Fruit fly (Drosophila melanogaster) whole organism, larva: Measurements from ENCODE around the gene CG32284.

Experiments used
- noc ChIP-seq: fragments of 200-800 bp; sonication (Bioruptor generic); optimal IDR thresholded peaks from 3 replicates; lab custom pipeline; 2019; ENCODE audit warnings: missing biosample characterization, mild to moderate bottlenecking, missing genetic modification characterization, moderate library complexity

CG32284 gene

DNA sequence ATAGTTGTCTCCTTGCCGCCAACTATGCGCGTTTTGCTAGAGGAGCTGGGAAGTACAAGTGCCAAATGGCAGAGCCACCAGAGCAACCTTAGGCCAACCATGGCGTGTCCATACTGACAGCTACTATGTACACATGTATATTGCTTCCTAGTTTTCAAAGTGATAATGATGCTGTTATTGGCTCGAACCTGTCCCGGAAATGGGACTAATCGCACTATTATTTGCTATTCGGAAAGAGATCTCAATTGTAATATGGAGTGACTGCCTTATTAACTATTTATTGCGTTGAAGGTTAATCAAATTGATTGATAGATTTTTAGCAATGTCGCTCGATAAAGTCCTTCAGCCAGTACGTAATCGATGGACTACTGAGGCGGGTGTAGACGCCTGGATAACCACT, 17.9 kb downstream of the CG32284 start, which contains the start of gene CG33159:
CG33159 (minus strand) TSS at position 101 of the 400 bp plus-strand sequence.
- TF ChIP-seq noc, result no peak

DNA sequence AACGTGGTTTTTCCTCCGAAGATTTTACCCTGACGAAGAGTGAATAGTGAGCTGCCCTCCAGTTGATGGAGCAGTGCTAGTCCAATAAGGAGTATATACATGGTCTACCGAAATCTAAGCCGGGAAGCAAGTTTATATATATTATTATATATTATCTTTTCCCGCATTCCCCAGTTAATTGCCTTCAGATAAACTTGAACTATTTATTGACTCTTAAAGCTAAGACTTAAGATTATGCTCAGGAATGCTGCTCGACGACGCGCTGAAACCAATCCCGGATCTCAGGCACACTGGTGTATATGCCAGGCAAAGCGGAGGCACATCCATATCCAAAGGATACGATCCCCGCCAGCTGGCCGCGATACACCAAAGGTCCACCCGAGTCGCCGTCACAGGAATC, 18.9 kb downstream of the CG32284 start, which contains the start of gene CG32277:
CG32277 (minus strand) TSS at position 101 of the 400 bp plus-strand sequence.
- TF ChIP-seq noc, result no peak

DNA sequence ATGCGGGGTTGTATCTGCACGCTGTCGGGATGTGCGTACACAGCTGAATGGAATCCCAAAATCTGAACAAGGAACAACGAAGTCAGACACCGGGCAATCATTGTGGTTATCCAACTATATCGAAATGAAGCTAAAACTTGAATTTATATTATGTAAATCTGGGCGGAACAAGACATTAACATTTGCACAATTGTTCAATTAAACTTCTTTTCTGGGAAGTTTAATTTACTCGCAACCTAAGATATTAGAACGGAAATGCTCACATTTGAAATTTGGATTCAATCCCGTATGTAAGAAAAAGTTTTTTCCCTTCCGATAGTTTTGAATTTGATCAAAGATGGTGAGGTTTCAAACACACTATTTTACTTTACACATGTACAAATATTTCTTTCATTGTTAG, 19.8 kb downstream of the CG32284 start, which contains the start of gene CG33160:
CG33160 (minus strand) TSS at position 101 of the 400 bp plus-strand sequence.
- no peak for TF ChIP-seq noc

DNA sequence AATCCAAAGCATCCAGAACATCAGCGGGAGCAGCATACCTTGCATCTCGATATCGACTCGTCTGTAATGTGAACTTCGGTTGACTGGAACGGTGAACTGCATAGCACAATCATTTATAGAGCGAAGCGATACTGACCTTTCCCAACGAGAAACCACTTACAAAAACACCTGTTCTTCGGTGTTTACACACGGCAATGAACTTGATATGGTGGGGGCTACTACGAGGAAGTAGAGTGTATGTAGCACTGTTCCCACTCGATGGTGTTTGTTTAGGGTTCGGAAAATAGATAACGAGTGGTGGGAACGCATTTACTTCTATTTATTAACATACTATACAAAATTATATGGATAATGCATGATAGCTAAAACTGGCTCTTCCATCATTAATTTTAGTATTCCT, 22.4 kb downstream of the CG32284 start, which contains the start of the genes CG32269 and CG32270:
CG32269 (minus strand) TSS at position 91 of the 400 bp plus-strand sequence.
CG32270 (minus strand) TSS at position 91 of the 400 bp plus-strand sequence.
- no peak for TF ChIP-seq noc

DNA sequence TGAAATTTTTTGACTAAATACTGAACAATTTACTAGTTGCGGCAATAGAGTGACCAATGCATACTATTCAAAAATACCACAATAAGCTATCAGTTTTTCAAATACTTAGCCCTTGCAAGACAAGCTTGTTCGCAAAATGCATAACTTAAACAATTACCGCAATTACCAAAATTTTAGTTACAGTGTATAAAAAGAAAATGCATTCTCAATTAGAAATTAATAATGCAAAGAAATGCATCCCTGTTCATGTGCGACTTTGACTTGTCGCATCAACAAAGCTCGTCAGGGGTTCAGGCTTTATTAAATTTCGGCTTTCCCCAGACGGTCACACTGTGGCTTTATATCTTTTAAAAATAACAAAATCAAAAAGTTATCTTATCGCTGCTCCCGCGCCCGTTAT, 32.4 kb downstream of the CG32284 start, which contains the start of the genes hob and nSMase:
hob (minus strand) TSS at position 62 of the 400 bp plus-strand sequence.
nSMase (plus strand) TSS at position 298 of the 400 bp plus-strand sequence.
- TF ChIP-seq noc, result no peak

DNA sequence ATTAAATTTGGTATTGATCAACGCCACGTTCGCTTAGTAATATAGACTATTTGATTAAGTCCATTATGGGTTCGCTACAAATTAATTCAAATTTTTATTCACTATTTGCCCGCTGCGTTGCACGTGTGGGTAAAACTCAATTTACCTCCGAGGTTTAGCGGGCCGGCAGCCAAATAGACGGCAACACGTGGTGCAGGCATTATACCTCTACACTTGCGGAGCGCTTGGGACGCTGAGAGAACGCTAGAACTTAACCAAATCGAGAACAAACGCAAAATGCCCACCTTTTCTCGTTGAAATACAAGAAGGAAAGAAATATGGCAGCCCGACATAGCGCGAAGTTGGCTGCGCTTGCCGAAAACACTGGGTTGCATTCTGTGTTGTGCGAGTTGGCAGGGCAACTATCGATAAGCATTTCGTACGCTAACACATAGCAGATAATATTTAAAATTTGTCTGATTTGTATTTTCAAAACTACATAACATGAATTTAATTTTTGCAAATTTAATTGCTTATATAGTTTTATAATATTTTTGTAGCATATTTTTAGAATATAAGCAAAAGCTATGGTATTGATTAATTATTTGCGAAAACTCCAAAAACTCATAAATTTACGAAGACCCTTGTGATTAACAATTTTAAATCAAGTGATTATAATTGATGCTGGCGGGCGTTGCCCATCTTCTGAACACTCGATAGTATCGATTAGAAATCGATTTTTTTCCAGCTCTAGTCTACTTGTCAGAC, 36.4 kb downstream of the CG32284 start, which contains the start of the genes RpL28 and eIF1:
RpL28 (minus strand) TSS at position 318 of the 747 bp plus-strand sequence.
eIF1 (plus strand) TSS at position 699 of the 747 bp plus-strand sequence.
- peak; percentile 70 for TF ChIP-seq noc

DNA sequence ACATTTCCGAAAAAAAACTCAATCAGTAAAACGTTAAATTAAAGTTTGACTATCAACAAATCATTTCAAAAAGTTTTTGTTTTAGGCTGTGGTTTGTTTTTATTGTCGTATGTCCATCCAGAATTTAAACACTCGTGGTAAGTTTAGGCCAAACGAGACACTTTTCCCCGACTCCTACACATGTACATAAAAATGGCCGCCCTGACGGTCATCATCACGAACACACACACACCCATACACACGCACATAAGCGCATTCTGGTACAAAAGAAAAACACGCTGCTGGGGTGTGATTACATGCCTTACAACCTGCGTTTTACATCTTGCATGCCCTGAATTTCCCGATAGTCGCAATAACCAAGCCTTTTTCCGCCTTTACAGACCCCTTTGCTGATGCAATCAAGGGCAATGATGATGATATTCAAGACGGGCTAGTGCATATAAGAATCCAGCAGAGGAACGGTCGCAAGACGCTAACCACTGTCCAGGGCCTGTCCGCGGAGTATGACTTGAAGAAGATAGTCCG, 37.0 kb downstream of the CG32284 start:
- TF ChIP-seq noc, result no peak

DNA sequence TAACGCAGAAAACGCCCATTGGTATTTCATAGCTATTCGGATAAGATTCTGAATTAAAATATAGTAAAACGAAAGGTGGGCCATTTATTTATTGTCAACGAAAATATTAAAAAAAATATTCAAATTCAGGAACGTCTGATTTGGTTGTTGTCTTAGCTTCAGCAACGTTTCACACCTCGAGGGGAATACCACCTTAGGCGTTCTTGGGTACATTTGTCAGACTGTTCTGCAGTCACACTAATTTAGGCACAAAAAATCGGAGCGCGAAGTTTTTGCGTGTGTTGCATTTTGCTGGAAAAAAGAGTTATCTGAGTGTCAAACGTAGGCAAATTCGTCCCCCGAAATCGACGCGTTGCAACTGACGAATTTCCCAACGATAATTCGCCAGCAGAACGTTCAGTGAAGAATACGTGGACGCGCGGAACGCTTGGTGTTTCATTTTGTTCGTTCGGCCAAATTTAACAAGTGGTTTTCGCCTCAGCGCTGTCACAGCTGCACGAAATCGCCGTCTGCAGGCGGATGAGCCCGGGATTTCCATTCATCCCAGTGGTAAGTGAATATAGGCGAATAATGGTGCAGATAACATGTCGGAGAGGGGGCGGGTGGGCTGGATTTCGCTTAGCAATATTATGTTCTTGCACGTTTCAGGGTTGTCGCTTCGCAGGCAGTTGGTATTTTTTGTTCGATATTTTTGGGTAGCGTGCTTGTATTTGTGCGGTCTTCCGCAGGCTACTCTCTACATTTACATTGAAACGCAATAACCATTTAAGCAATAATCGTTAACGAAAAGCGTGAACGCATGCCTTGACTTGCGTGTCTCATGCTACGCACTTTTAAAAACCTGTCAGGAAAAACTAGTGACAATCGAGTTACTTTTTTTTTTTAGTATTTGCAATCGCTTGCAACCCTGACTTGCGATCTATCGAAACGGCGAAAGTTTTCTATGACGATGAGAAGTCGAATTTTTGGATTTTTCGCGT, 38.6 kb downstream of the CG32284 start, which contains the start of gene Larp4B:
Larp4B (plus strand) TSS at position 99 of the 980 bp plus-strand sequence.
- no peak for TF ChIP-seq noc

DNA sequence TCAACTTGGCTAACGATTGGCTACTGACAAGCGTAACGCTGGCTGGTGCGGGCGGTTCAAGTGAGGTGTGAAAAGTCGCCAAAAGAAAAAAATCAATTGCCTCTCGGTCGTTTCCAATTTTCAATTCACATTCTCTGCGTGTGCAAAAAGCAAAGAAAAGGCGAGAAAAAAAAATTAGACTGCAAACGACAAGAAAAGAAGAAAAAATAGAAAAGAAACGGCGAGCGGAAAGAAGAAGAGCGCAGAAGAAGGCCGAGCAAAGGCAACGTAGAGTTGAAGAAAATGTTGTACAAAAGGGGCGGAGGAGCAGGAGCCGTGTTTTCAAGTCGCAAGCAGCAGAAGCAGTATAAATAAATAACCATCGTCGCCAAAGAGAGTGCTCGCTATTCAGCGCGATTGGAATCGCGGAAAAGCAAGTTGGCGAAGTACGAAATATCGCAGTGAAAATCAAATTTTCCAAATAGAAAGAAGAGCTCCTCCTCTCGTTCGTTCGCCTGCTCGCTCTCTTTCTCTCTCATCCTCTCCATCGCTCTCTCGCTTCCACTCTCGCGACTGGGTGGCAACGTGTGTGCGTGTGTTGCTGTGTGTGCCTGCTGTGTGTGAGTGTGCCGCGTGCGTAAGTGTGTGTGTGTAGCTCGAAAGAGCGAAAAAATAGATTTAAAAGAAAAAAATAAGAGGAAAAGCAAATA, 39.4 kb downstream of the CG32284 start:
- no peak for TF ChIP-seq noc

DNA sequence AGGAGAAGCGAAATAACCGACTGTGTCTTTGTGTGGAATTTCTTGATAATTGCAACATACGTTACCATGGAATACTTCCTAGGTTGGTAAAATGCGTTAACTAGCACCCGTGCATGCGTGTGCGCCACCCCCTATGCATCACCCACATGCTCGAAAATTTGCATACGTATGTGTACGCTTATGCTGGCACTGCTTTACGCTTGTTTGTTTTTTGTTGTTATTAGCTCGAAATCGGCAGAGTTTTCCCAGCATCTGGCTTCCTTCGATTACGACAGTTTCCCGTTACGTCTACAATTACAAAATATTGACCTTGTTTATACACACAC, 40.0 kb downstream of the CG32284 start:
- no peak for TF ChIP-seq noc

DNA sequence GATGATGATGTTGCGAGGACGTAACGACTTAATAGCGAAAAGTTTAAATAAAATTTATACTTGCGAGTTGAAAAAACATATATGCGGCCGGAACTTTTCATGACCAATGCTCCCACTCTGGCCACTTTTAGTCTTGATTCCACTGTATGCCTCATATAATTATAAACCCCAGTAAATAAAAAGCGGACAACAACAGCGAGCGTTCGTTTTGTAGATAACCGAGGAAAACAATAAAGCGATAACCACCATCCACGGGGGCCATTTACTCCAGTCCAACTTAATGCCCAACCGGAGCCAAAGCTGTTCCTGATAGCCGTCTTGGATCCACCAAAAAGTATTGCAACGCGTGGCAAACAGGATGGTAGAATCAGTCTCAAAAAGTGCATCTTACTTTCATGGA, 49.9 kb downstream of the CG32284 start:
- TF ChIP-seq noc, result no peak
